Worm (Caenorhabditis elegans): ENCODE data around the gene C35D10.6.

DNA sequence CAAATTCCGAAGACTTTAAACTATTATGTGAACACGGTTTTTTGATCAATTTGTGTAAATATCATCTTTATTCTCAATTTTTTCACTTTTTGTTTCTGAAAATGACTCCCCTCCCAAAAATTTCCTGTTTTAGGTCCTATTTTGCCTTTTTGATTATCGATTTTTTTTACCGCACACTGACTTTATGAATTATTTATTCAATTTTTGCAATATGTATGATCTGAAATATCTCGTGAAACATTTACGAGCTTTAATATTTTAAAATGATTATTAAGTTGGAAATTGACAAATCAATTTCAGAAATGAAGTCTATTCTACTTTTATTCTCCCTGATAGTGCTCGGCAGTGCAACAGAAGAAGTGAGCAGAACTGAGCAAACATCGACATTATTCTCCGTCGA is 20.3 kb downstream of the C35D10.6 start, which contains the start of gene C35D10.1:
- no peak for TF ChIP-seq lsy-12 (tag; optimal IDR thresholded peaks at IDR 0.05)
- TF ChIP-seq ceh-9 (tag; optimal IDR thresholded peaks at IDR 0.05): no peak
- TF ChIP-seq fos-1 (tag; optimal IDR thresholded peaks at IDR 0.05): no peak
- TF ChIP-seq unc-62 (GFP tag; optimal IDR thresholded peaks at IDR 0.05): no peak
- no peak for TF ChIP-seq jun-1 (tag; optimal IDR thresholded peaks at IDR 0.05)
- TF ChIP-seq unc-39 (tag; optimal IDR thresholded peaks at IDR 0.05): no peak
- no peak for TF ChIP-seq aly-2 (tag; optimal IDR thresholded peaks at IDR 0.05)
- TF ChIP-seq ceh-28 (tag; optimal IDR thresholded peaks at IDR 0.05): peak; percentile 15

All from whole organism, L3 larva.